Fruit fly (Drosophila melanogaster) whole organism, embryonic: ENCODE data around the gene Jon66Cii.

ENCODE experiments used
- Ada2b ChIP-seq: fragments of 200-800 bp; sonication (Bioruptor generic); IDR thresholded peaks from 2 replicates; pipeline ENCODE4 v1.3.6; 2022; ENCODE audit warnings: missing biosample characterization, missing genetic modification characterization
- CG10147 ChIP-seq: fragments of 200-800 bp; sonication (Bioruptor generic); optimal IDR thresholded peaks from 2 replicates; lab custom pipeline; 2019; ENCODE audit warnings: missing biosample characterization, mild to moderate bottlenecking, missing genetic modification characterization, moderate library complexity
- CG10979 ChIP-seq: fragments of 200-800 bp; sonication (Bioruptor generic); optimal IDR thresholded peaks from 2 replicates; lab custom pipeline; 2018; ENCODE audit warnings: missing biosample characterization, mild to moderate bottlenecking, missing genetic modification characterization, moderate library complexity
- CG11723 ChIP-seq: fragments of 200-800 bp; sonication (Bioruptor generic); optimal IDR thresholded peaks from 2 replicates; lab custom pipeline; 2017; ENCODE audit warnings: missing biosample characterization, mild to moderate bottlenecking, missing genetic modification characterization
- CG12659 ChIP-seq: fragments of 200-800 bp; sonication (Bioruptor generic); optimal IDR thresholded peaks from 3 replicates; lab custom pipeline; 2017; ENCODE audit warnings: mild to moderate bottlenecking, missing biosample characterization, missing genetic modification reagents, missing genetic modification characterization
- CG31365 ChIP-seq: fragments of 200-800 bp; sonication (Bioruptor generic); optimal IDR thresholded peaks from 2 replicates; lab custom pipeline; 2018; ENCODE audit warnings: missing biosample characterization, mild to moderate bottlenecking, missing genetic modification characterization
- CG31441 ChIP-seq: fragments of 200-800 bp; sonication (Bioruptor generic); IDR thresholded peaks from 2 replicates; pipeline ENCODE4 v1.3.6; 2022; ENCODE audit warnings: missing biosample characterization, missing genetic modification characterization
- CG32767 ChIP-seq: fragments of 200-800 bp; sonication (Bioruptor generic); IDR thresholded peaks from 2 replicates; pipeline ENCODE4 v1.3.6; 2022; ENCODE audit warnings: missing biosample characterization, missing genetic modification characterization
- CG33213 ChIP-seq: fragments of 200-800 bp; sonication (Bioruptor generic); optimal IDR thresholded peaks from 3 replicates; lab custom pipeline; 2016; ENCODE audit warnings: missing biosample characterization, missing genetic modification characterization
- CG4360 ChIP-seq: fragments of 200-800 bp; sonication (Bioruptor generic); IDR thresholded peaks from 2 replicates; pipeline ENCODE4 v1.3.6; 2022; ENCODE audit warnings: missing biosample characterization, missing genetic modification characterization
- CG4854 ChIP-seq: fragments of 200-800 bp; sonication (Bioruptor generic); optimal IDR thresholded peaks from 2 replicates; lab custom pipeline; 2016; ENCODE audit warnings: missing biosample characterization, missing genetic modification characterization, inconsistent platforms
- CG5180 ChIP-seq: fragments of 200-800 bp; sonication (Bioruptor generic); optimal IDR thresholded peaks from 3 replicates; lab custom pipeline; 2017; ENCODE audit warnings: missing biosample characterization, missing genetic modification characterization, mild to moderate bottlenecking, moderate library complexity, missing genetic modification reagents
- CG6791 ChIP-seq: fragments of 200-800 bp; sonication (Bioruptor generic); IDR thresholded peaks from 3 replicates; pipeline ENCODE4 v1.3.6; 2022; ENCODE audit warnings: missing biosample characterization, missing genetic modification characterization; ENCODE audit not compliant: partially characterized antibody
- CG7987 ChIP-seq: fragments of 200-800 bp; sonication (Bioruptor generic); optimal IDR thresholded peaks from 2 replicates; lab custom pipeline; 2018; ENCODE audit warnings: missing biosample characterization, mild to moderate bottlenecking, missing genetic modification characterization, moderate library complexity
- CG9876 ChIP-seq: fragments of 200-800 bp; sonication (Bioruptor generic); optimal IDR thresholded peaks from 2 replicates; lab custom pipeline; 2016; ENCODE audit warnings: missing biosample characterization, missing genetic modification characterization
- D19B ChIP-seq: fragments of 200-800 bp; sonication (Bioruptor generic); optimal IDR thresholded peaks from 2 replicates; lab custom pipeline; 2017; ENCODE audit warnings: missing biosample characterization, mild to moderate bottlenecking, missing genetic modification characterization
- E2f1 ChIP-seq: fragments of 200-800 bp; sonication (Bioruptor generic); IDR thresholded peaks from 2 replicates; pipeline ENCODE4 v1.3.6; 2022; ENCODE audit warnings: missing biosample characterization, missing genetic modification characterization
- Fer2 ChIP-seq: fragments of 200-800 bp; sonication (Bioruptor generic); optimal IDR thresholded peaks from 2 replicates; lab custom pipeline; 2018; ENCODE audit warnings: missing biosample characterization, mild to moderate bottlenecking, missing genetic modification characterization, moderate library complexity
- HHEX ChIP-seq: fragments of 200-800 bp; sonication (Bioruptor generic); optimal IDR thresholded peaks from 3 replicates; lab custom pipeline; 2017; ENCODE audit warnings: missing biosample characterization, mild to moderate bottlenecking, missing genetic modification characterization, missing genetic modification reagents
- HLH4C ChIP-seq: fragments of 200-800 bp; sonication (Bioruptor generic); IDR thresholded peaks from 3 replicates; pipeline ENCODE4 v1.3.6; 2022; ENCODE audit warnings: missing biosample characterization, missing genetic modification characterization; ENCODE audit not compliant: partially characterized antibody
- HLH54F ChIP-seq: fragments of 200-800 bp; sonication (Bioruptor generic); optimal IDR thresholded peaks from 3 replicates; lab custom pipeline; 2016; ENCODE audit warnings: missing biosample characterization, missing genetic modification characterization
- Hr78 ChIP-seq, 2 experiments: fragments of 200-800 bp in 1 of 2; fragments of >200 bp in 1 of 2; sonication (Bioruptor generic) in 1 of 2; optimal IDR thresholded peaks; 2 replicates each; lab custom pipeline; 2017 to 2019; ENCODE audit warnings: missing biosample characterization in 2 of 2, missing genetic modification characterization in 2 of 2, mild to moderate bottlenecking in 1 of 2, moderate library complexity in 1 of 2
- Max ChIP-seq: fragments of 200-800 bp; sonication (Bioruptor generic); optimal IDR thresholded peaks from 2 replicates; lab custom pipeline; 2016; ENCODE audit warnings: missing biosample characterization, mild to moderate bottlenecking, missing genetic modification characterization
- NK7.1 ChIP-seq: fragments of 200-800 bp; sonication (Bioruptor generic); optimal IDR thresholded peaks from 3 replicates; lab custom pipeline; 2016; ENCODE audit warnings: missing biosample characterization, missing genetic modification characterization
- Opbp ChIP-seq: fragments of 200-800 bp; sonication (Bioruptor generic); IDR thresholded peaks from 3 replicates; pipeline ENCODE4 v1.3.6; 2022; ENCODE audit warnings: missing biosample characterization, missing genetic modification characterization; ENCODE audit not compliant: partially characterized antibody
- Ravus ChIP-seq: fragments of 200-800 bp; sonication (Bioruptor generic); IDR thresholded peaks from 2 replicates; pipeline ENCODE4 v1.3.6; 2022; ENCODE audit warnings: missing biosample characterization, missing genetic modification characterization
- Ssrp ChIP-seq: fragments of 200-800 bp; sonication (Bioruptor generic); optimal IDR thresholded peaks from 2 replicates; lab custom pipeline; 2018; ENCODE audit warnings: missing biosample characterization, mild to moderate bottlenecking, missing genetic modification characterization, moderate library complexity
- Stat92E ChIP-seq, 3 experiments: fragments of >200 bp in 2 of 3; fragments of 200-800 bp in 1 of 3; sonication (Bioruptor generic) in 1 of 3; optimal IDR thresholded peaks; 2 replicates each; lab custom pipeline; 2017 to 2019; ENCODE audit warnings: missing biosample characterization in 3 of 3, missing genetic modification characterization in 3 of 3, mild to moderate bottlenecking in 1 of 3, moderate library complexity in 1 of 3
- Xbp1 ChIP-seq: fragments of 200-800 bp; sonication (Bioruptor generic); optimal IDR thresholded peaks from 3 replicates; lab custom pipeline; 2016; ENCODE audit warnings: missing biosample characterization, mild to moderate bottlenecking, missing genetic modification characterization
- ap ChIP-seq: fragments of 200-800 bp; sonication (Bioruptor generic); IDR thresholded peaks from 2 replicates; pipeline ENCODE4 v1.3.6; 2022; ENCODE audit warnings: missing biosample characterization, missing genetic modification characterization
- cas ChIP-seq: fragments of 200-800 bp; sonication (Bioruptor generic); IDR thresholded peaks from 2 replicates; pipeline ENCODE4 v1.3.6; 2022; ENCODE audit warnings: missing biosample characterization, missing genetic modification characterization
- dysf ChIP-seq: fragments of 200-800 bp; sonication (Bioruptor generic); IDR thresholded peaks from 3 replicates; pipeline ENCODE4 v1.3.6; 2022; ENCODE audit warnings: missing biosample characterization, missing genetic modification characterization
- en ChIP-seq: fragments of 200-800 bp; sonication (Bioruptor generic); optimal IDR thresholded peaks from 2 replicates; lab custom pipeline; 2016; ENCODE audit warnings: missing biosample characterization, missing genetic modification characterization
- ewg ChIP-seq: fragments of 200-800 bp; sonication (Bioruptor generic); optimal IDR thresholded peaks from 3 replicates; lab custom pipeline; 2017; ENCODE audit warnings: mild to moderate bottlenecking, missing biosample characterization, missing genetic modification reagents, missing genetic modification characterization
- fd96Cb ChIP-seq: fragments of 200-800 bp; sonication (Bioruptor generic); optimal IDR thresholded peaks from 2 replicates; lab custom pipeline; 2018; ENCODE audit warnings: missing biosample characterization, mild to moderate bottlenecking, missing genetic modification characterization, moderate library complexity
- ham ChIP-seq: fragments of 200-800 bp; sonication (Bioruptor generic); IDR thresholded peaks from 2 replicates; pipeline ENCODE4 v1.3.6; 2022; ENCODE audit warnings: missing biosample characterization, missing genetic modification characterization
- klu ChIP-seq: fragments of 200-800 bp; sonication (Bioruptor generic); IDR thresholded peaks from 2 replicates; pipeline ENCODE4 v1.3.6; 2022; ENCODE audit warnings: missing biosample characterization, missing genetic modification characterization
- lov ChIP-seq, 2 experiments: fragments of 200-800 bp in 1 of 2; fragments of >200 bp in 1 of 2; sonication (Bioruptor generic) in 1 of 2; IDR thresholded peaks in 1 of 2; optimal IDR thresholded peaks in 1 of 2; 2 replicates in 1 of 2; 3 replicates in 1 of 2; pipeline versions ENCODE4 v1.3.6 to Lab custom; 2017 to 2022; ENCODE audit warnings: missing biosample characterization in 1 of 2, missing genetic modification characterization in 1 of 2
- mirr ChIP-seq: fragments of 200-800 bp; sonication (Bioruptor generic); optimal IDR thresholded peaks from 3 replicates; lab custom pipeline; 2018; ENCODE audit warnings: missing biosample characterization, mild to moderate bottlenecking, missing genetic modification characterization
- seq ChIP-seq: fragments of 200-800 bp; sonication (Bioruptor generic); IDR thresholded peaks from 2 replicates; pipeline ENCODE4 v1.3.6; 2022; ENCODE audit warnings: missing biosample characterization, missing genetic modification characterization
- slou ChIP-seq: fragments of 200-800 bp; sonication (Bioruptor generic); optimal IDR thresholded peaks from 3 replicates; lab custom pipeline; 2016; ENCODE audit warnings: missing biosample characterization, missing genetic modification characterization
- ssp ChIP-seq: fragments of 200-800 bp; sonication (Bioruptor generic); IDR thresholded peaks from 2 replicates; pipeline ENCODE4 v1.3.6; 2022; ENCODE audit warnings: missing biosample characterization, missing genetic modification characterization
- stwl ChIP-seq: fragments of 200-800 bp; sonication (Bioruptor generic); optimal IDR thresholded peaks from 3 replicates; lab custom pipeline; 2018; ENCODE audit warnings: missing biosample characterization, mild to moderate bottlenecking, missing genetic modification characterization, moderate library complexity
- toy ChIP-seq: fragments of 200-800 bp; sonication (Bioruptor generic); IDR thresholded peaks from 2 replicates; pipeline ENCODE4 v1.3.6; 2022; ENCODE audit warnings: missing biosample characterization, missing genetic modification characterization
- ttk ChIP-seq: fragments of 200-800 bp; sonication (Bioruptor generic); IDR thresholded peaks from 2 replicates; pipeline ENCODE4 v2.1.2; 2022; ENCODE audit warnings: missing biosample characterization, missing genetic modification characterization
- usp ChIP-seq: fragments of >200 bp; optimal IDR thresholded peaks from 2 replicates; lab custom pipeline; 2017; ENCODE audit warnings: missing biosample characterization, missing genetic modification characterization
- zf30C ChIP-seq: fragments of 200-800 bp; sonication (Bioruptor generic); optimal IDR thresholded peaks from 3 replicates; lab custom pipeline; 2018; ENCODE audit warnings: missing biosample characterization, mild to moderate bottlenecking, missing genetic modification characterization

Gene Jon66Cii

dm6 chr3L:8346100-8346980, 47.1 kb downstream of the Jon66Cii start, which contains the start of the genes CG7182 and GAPcenA (continued):
- no peak for TF ChIP-seq Opbp
- no peak; the same call in 1 of the 2 replicates for TF ChIP-seq CG31441 (GFP tag; lab: Robert Waterston, UW)
- no peak for TF ChIP-seq lov (optimal IDR thresholded peaks at IDR 0.05; lab: Kevin White, UChicago)
- no peak for TF ChIP-seq lov (GFP tag; IDR thresholded peaks at IDR 0.05; lab: Robert Waterston, UW)
- TF ChIP-seq zf30C (GFP tag; lab: Kevin White, UChicago): no peak
- peak; percentile 58; the same call in 1 of the 3 replicates for TF ChIP-seq CG6791 (GFP tag; lab: Robert Waterston, UW)
- no peak for TF ChIP-seq CG31365 (tag; lab: Kevin White, UChicago)
- peak; percentile 3 for TF ChIP-seq NK7.1 (GFP tag; lab: Kevin White, UChicago)
- peak; percentile 63 for TF ChIP-seq E2f1 (GFP tag; lab: Robert Waterston, UW)
- 0 out of 2 replicates have a peak, but pooled peaks have one; percentile 5 for TF ChIP-seq Ada2b (GFP tag; lab: Robert Waterston, UW)
- TF ChIP-seq ttk (GFP tag; lab: Robert Waterston, UW): 0 out of 2 replicates have a peak, but pooled peaks have one; percentile 10
- no peak for TF ChIP-seq CG7987 (GFP tag; lab: Kevin White, UChicago)
- peak; percentile 36 for TF ChIP-seq mirr (GFP tag; lab: Kevin White, UChicago)
- peak; percentile 56 for TF ChIP-seq CG10979 (tag; lab: Kevin White, UChicago)
- peak; percentile 68 for TF ChIP-seq CG10147 (GFP tag; lab: Kevin White, UChicago)
- no peak for TF ChIP-seq CG4360 (GFP tag; lab: Robert Waterston, UW)
- TF ChIP-seq klu: peak; percentile 26; the same call in 1 of the 2 replicates
- no peak for TF ChIP-seq Stat92E (GFP tag; optimal IDR thresholded peaks at IDR 0.05; lab: Kevin White, UChicago)
- TF ChIP-seq en: no peak
- TF ChIP-seq toy (GFP tag; lab: Robert Waterston, UW): no peak
- TF ChIP-seq CG12659 (GFP tag; lab: Kevin White, UChicago): peak; percentile 80
- TF ChIP-seq HLH4C: peak; percentile 59; the same call in 2 of the 3 replicates
- TF ChIP-seq ap (GFP tag; lab: Robert Waterston, UW): no peak
- no peak for TF ChIP-seq CG9876
- no peak for TF ChIP-seq CG5180 (GFP tag; lab: Kevin White, UChicago)
- no peak for TF ChIP-seq usp (GFP tag; lab: Kevin White, UChicago)
- TF ChIP-seq Xbp1 (GFP tag; lab: Kevin White, UChicago): peak; percentile 70
- TF ChIP-seq Ssrp (tag; lab: Kevin White, UChicago): peak; percentile 52
- TF ChIP-seq CG11723 (GFP tag; lab: Kevin White, UChicago): peak; percentile 34
- TF ChIP-seq fd96Cb: peak; percentile 63
- peak; percentile 43 for TF ChIP-seq ewg
- peak; percentile 62 for TF ChIP-seq Fer2 (tag; lab: Kevin White, UChicago)
- no peak for TF ChIP-seq cas (GFP tag; lab: Robert Waterston, UW)
- 0 out of 2 replicates have a peak, but pooled peaks have one; percentile 31 for TF ChIP-seq ssp (GFP tag; lab: Robert Waterston, UW)
- TF ChIP-seq HHEX: no peak
- no peak for TF ChIP-seq dysf
- no peak for TF ChIP-seq CG4854 (GFP tag; lab: Kevin White, UChicago)
- peak; percentile 5 to 100 for TF ChIP-seq Hr78 (GFP tag; optimal IDR thresholded peaks at IDR 0.05; lab: Kevin White, UChicago)
- TF ChIP-seq D19B (GFP tag; lab: Kevin White, UChicago): peak; percentile 33
- no peak for TF ChIP-seq Ravus (GFP tag; lab: Robert Waterston, UW)
- TF ChIP-seq seq (GFP tag; lab: Robert Waterston, UW): no peak
- peak; percentile 16 for TF ChIP-seq slou (GFP tag; lab: Kevin White, UChicago)
- peak; percentile 35 for TF ChIP-seq CG33213
- no peak for TF ChIP-seq ham
- TF ChIP-seq Max (GFP tag; lab: Kevin White, UChicago): peak; percentile 77
- peak; percentile 36 for TF ChIP-seq HLH54F
- no peak for TF ChIP-seq CG32767 (GFP tag; lab: Robert Waterston, UW)
- peak; percentile 94 for TF ChIP-seq stwl (tag; lab: Kevin White, UChicago)
